Fruit fly (Drosophila melanogaster): ENCODE data around the gene wnd.

Gene wnd

DNA sequence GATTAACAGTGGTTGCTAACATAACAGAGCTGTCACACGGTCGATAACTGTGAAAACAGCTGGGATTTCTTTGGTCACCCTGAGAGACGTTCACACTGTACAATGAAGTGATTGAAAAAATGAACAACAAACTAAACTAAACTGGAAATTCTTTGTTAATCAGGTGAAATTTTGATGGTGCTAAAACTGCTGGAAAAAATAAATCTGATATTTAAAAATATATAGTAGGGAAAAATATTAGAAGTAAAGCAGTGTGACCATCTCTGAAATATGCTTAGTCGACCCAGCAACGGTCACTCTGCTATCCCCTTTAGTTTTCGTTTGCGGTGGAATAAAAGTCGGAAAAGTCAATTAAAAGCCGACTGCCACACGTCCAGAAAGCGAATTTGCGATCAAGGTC, 49.6 kb downstream of the wnd start, which contains the start of the genes CG9231 and CG9330 (continued):
- no peak for TF ChIP-seq Ravus (GFP tag; IDR thresholded peaks at IDR 0.05)
- peak; percentile 11 for TF ChIP-seq Meics (GFP tag; optimal IDR thresholded peaks at IDR 0.05)
- TF ChIP-seq unc-4 (GFP tag; IDR thresholded peaks at IDR 0.05; ENCODE audit: partially characterized antibody), result 0 out of 2 replicates have a peak, but pooled peaks have one; percentile 53
- TF ChIP-seq pan (optimal IDR thresholded peaks at IDR 0.05), result no peak
- peak in 1 of 2 experiments; percentile 60 for TF ChIP-seq pan (GFP tag; optimal IDR thresholded peaks at IDR 0.05 in 1 of 2, IDR thresholded peaks at IDR 0.05 in 1 of 2)
- TF ChIP-seq Dip3 (GFP tag; optimal IDR thresholded peaks at IDR 0.05), result no peak
- TF ChIP-seq ftz-f1 (GFP tag; optimal IDR thresholded peaks at IDR 0.05), result peak; percentile 57
- no peak for TF ChIP-seq CG4282 (GFP tag; optimal IDR thresholded peaks at IDR 0.05)
- peak; percentile 8 for TF ChIP-seq Hmx (GFP tag; optimal IDR thresholded peaks at IDR 0.05)
- TF ChIP-seq CG3995 (GFP tag; optimal IDR thresholded peaks at IDR 0.05), result peak; percentile 91
- peak; percentile 86 for TF ChIP-seq CG9797 (GFP tag; optimal IDR thresholded peaks at IDR 0.05)
- TF ChIP-seq row (GFP tag; IDR thresholded peaks at IDR 0.05), result peak; percentile 52; the same call in 1 of the 3 replicates
- TF ChIP-seq CG13424 (tag; optimal IDR thresholded peaks at IDR 0.05), result peak; percentile 16
- TF ChIP-seq hth (optimal IDR thresholded peaks at IDR 0.05), result no peak
- TF ChIP-seq HHEX (GFP tag; optimal IDR thresholded peaks at IDR 0.05), result no peak
- TF ChIP-seq dmrt11E (tag; optimal IDR thresholded peaks at IDR 0.05), result no peak
- peak; percentile 55 for TF ChIP-seq Ets65A (GFP tag)
- TF ChIP-seq Blimp-1 (GFP tag; optimal IDR thresholded peaks at IDR 0.05), result peak; percentile 5
- peak; percentile 17 for TF ChIP-seq CG1602 (GFP tag; optimal IDR thresholded peaks at IDR 0.05)
- TF ChIP-seq yki (optimal IDR thresholded peaks at IDR 0.05), result no peak
- TF ChIP-seq insv (GFP tag; optimal IDR thresholded peaks at IDR 0.05), result peak in 1 of 2 experiments; percentile 46
- TF ChIP-seq BEAF-32 (GFP tag; optimal IDR thresholded peaks at IDR 0.05), result peak; percentile 48
- no peak for TF ChIP-seq Kr (GFP tag; optimal IDR thresholded peaks at IDR 0.05)
- no peak for TF ChIP-seq CG18011 (GFP tag; optimal IDR thresholded peaks at IDR 0.05)
- peak; percentile 19 for TF ChIP-seq CG18764 (GFP tag; optimal IDR thresholded peaks at IDR 0.05)
- TF ChIP-seq Ada2b (GFP tag; IDR thresholded peaks at IDR 0.05), result 0 out of 2 replicates have a peak, but pooled peaks have one; percentile 9
- TF ChIP-seq Med (GFP tag), result peak; percentile 83
- peak; percentile 61 for TF ChIP-seq CG15601 (tag; optimal IDR thresholded peaks at IDR 0.05)
- TF ChIP-seq chm (GFP tag; IDR thresholded peaks at IDR 0.05), result no peak
- no peak for TF ChIP-seq ab (GFP tag; optimal IDR thresholded peaks at IDR 0.05)
- TF ChIP-seq Mrtf (GFP tag; IDR thresholded peaks at IDR 0.05), result no peak
- peak; percentile 59; the same call in 1 of the 2 replicates for TF ChIP-seq E2f2 (GFP tag; IDR thresholded peaks at IDR 0.05)
- TF ChIP-seq NfI (GFP tag; optimal IDR thresholded peaks at IDR 0.05), result peak; percentile 5
- peak; percentile 76 for TF ChIP-seq gfzf (GFP tag; optimal IDR thresholded peaks at IDR 0.05)
- TF ChIP-seq CG4854 (GFP tag; optimal IDR thresholded peaks at IDR 0.05), result peak; percentile 31
- peak; percentile 39 for TF ChIP-seq gem (tag; optimal IDR thresholded peaks at IDR 0.05)
- peak; percentile 92 for TF ChIP-seq YL-1 (GFP tag; optimal IDR thresholded peaks at IDR 0.05)
- TF ChIP-seq CG34422 (GFP tag; IDR thresholded peaks at IDR 0.05), result peak; percentile 49; the same call in 1 of the 3 replicates
- peak; percentile 45 for TF ChIP-seq MESR4 (GFP tag; optimal IDR thresholded peaks at IDR 0.05)
- peak; percentile 56 for TF ChIP-seq HmgZ (tag; optimal IDR thresholded peaks at IDR 0.05)
- TF ChIP-seq B-H2 (GFP tag; optimal IDR thresholded peaks at IDR 0.05), result no peak
- TF ChIP-seq PHDP (tag; optimal IDR thresholded peaks at IDR 0.05), result peak; percentile 9
- TF ChIP-seq CG12769 (tag; optimal IDR thresholded peaks at IDR 0.05), result peak; percentile 51
- TF ChIP-seq otp (GFP tag; IDR thresholded peaks at IDR 0.05), result no peak
- TF ChIP-seq Mes4 (GFP tag; optimal IDR thresholded peaks at IDR 0.05), result no peak
- peak; percentile 1 for TF ChIP-seq chn (GFP tag; optimal IDR thresholded peaks at IDR 0.05)
- TF ChIP-seq CG30020 (tag; optimal IDR thresholded peaks at IDR 0.05), result peak; percentile 57
- no peak; the same call in 1 of the 2 replicates for TF ChIP-seq Rfx (GFP tag; IDR thresholded peaks at IDR 0.05)
- peak; percentile 49 for TF ChIP-seq Deaf1 (tag; optimal IDR thresholded peaks at IDR 0.05)
- TF ChIP-seq Ets97D (GFP tag; optimal IDR thresholded peaks at IDR 0.05), result peak; percentile 88
- TF ChIP-seq CG34224 (GFP tag; IDR thresholded peaks at IDR 0.05; ENCODE audit: partially characterized antibody), result peak; percentile 42; the same call in 1 of the 3 replicates

All from whole organism, embryonic.